Fruit fly (Drosophila melanogaster) Kc167 (cell line): Measurements from ENCODE around the gene CG11899.

Experiments
- Sin3A ChIP-seq: fragments of >200 bp; optimal IDR thresholded peaks from 2 replicates; lab custom pipeline; 2018; ENCODE audit warnings: missing external identifiers
- ttk ChIP-seq: sonication (Bioruptor generic); optimal IDR thresholded peaks from 2 replicates; lab custom pipeline; 2017; ENCODE audit warnings: missing external identifiers

DNA sequence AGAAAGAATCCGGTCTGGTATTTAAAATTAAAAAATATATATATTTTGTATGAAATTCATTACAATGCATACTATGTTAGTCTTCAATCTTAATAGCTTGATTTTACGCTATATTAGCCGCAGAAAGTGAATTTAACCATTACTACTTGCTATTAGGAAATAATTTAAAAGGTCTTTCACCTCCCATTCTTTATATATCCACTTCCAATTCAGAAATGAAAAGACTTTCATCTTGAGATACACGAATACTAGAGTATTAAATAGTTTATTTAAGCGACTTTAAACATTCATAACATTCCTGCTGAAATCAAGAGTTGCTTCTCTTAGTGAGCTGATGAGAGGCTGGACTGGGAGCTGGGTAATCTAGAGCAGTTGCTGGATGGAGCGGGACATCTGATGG is 44.5 kb downstream of the CG11899 start, which contains the start of gene CG31445:
- TF ChIP-seq Sin3A (no peak), ttk (lab: Kevin White, UChicago) (no peak)
